Worm (Caenorhabditis elegans) whole organism, young adult: ENCODE results near the gene C49C8.6.

Experiments used
- B0019.2 ChIP-seq: fragments of 200-800 bp; sonication (Bioruptor generic); conservative IDR thresholded peaks from 2 replicates; pipeline ENCODE4 v1.3.6; 2022; ENCODE audit warnings: missing genetic modification reagents, missing genetic modification characterization, missing compliant biosample characterization
- C17E4.6 ChIP-seq: fragments of 200-800 bp; sonication (Bioruptor generic); IDR thresholded peaks from 2 replicates; pipeline ENCODE4 v1.3.6; 2022; ENCODE audit warnings: missing genetic modification reagents, missing genetic modification characterization, missing compliant biosample characterization
- F52B5.7 ChIP-seq: sonication (generic microtip); optimal IDR thresholded peaks from 2 replicates; lab custom pipeline; 2016; ENCODE audit warnings: mild to moderate bottlenecking, missing genetic modification characterization, missing compliant biosample characterization
- T26A5.8 ChIP-seq: sonication (generic microtip); optimal IDR thresholded peaks from 2 replicates; lab custom pipeline; 2016; ENCODE audit warnings: missing genetic modification characterization, missing compliant biosample characterization
- Y56A3A.18 ChIP-seq: fragments of 200-800 bp; sonication (Bioruptor generic); IDR thresholded peaks from 2 replicates; pipeline ENCODE4 v1.3.6; 2022; ENCODE audit warnings: missing genetic modification reagents, missing genetic modification characterization, missing compliant biosample characterization
- Y67H2A.10 ChIP-seq: fragments of 200-800 bp; sonication (Bioruptor generic); conservative IDR thresholded peaks from 2 replicates; pipeline ENCODE4 v1.3.6; 2022; ENCODE audit warnings: missing genetic modification reagents, missing genetic modification characterization, missing compliant biosample characterization
- Y79H2A.3 ChIP-seq: fragments of 200-800 bp; sonication (Bioruptor generic); conservative IDR thresholded peaks from 2 replicates; pipeline ENCODE4 v1.3.6; 2022; ENCODE audit warnings: missing genetic modification reagents, missing genetic modification characterization, missing compliant biosample characterization
- Y95B8A.8 ChIP-seq: fragments of 200-800 bp; sonication (Bioruptor generic); IDR thresholded peaks from 2 replicates; pipeline ENCODE4 v1.3.6; 2022; ENCODE audit warnings: missing genetic modification reagents, missing genetic modification characterization, missing compliant biosample characterization
- ama-1 ChIP-seq, 3 experiments: fragments of 150-350 bp in 1 of 3; sonication (generic microtip) in 2 of 3; optimal IDR thresholded peaks; 2 replicates each; lab custom pipeline; 2014 to 2018; ENCODE audit warnings: missing biosample characterization in 2 of 3, missing genetic modification characterization in 2 of 3, missing genetic modification reagents in 2 of 3
- attf-3 ChIP-seq: fragments of 200-800 bp; sonication (Bioruptor generic); conservative IDR thresholded peaks from 2 replicates; pipeline ENCODE4 v1.3.6; 2022; ENCODE audit warnings: missing genetic modification reagents, missing genetic modification characterization, missing compliant biosample characterization
- attf-5 ChIP-seq: fragments of 200-800 bp; sonication (Bioruptor generic); optimal IDR thresholded peaks from 2 replicates; lab custom pipeline; 2018; ENCODE audit warnings: mild to moderate bottlenecking, missing genetic modification characterization, missing compliant biosample characterization
- cebp-1 ChIP-seq, 2 experiments: fragments of 200-800 bp in 1 of 2; sonication (Bioruptor generic) in 1 of 2; sonication (generic microtip) in 1 of 2; IDR thresholded peaks in 1 of 2; optimal IDR thresholded peaks in 1 of 2; 2 replicates each; pipeline versions ENCODE4 v1.3.6 to Lab custom; 2017 to 2022; ENCODE audit warnings: missing compliant biosample characterization in 2 of 2, missing genetic modification characterization in 2 of 2, mild to moderate bottlenecking in 1 of 2, missing genetic modification reagents in 1 of 2, moderate library complexity in 1 of 2
- cebp-2 ChIP-seq: fragments of 200-800 bp; sonication (Bioruptor generic); IDR thresholded peaks from 2 replicates; pipeline ENCODE4 v1.3.6; 2022; ENCODE audit warnings: missing genetic modification characterization, missing compliant biosample characterization
- ceh-40 ChIP-seq: fragments of 200-800 bp; sonication (Bioruptor generic); IDR thresholded peaks from 2 replicates; pipeline ENCODE4 v1.3.6; 2022; ENCODE audit warnings: missing genetic modification characterization, missing compliant biosample characterization
- die-1 ChIP-seq: sonication (generic microtip); optimal IDR thresholded peaks from 2 replicates; lab custom pipeline; 2016; ENCODE audit warnings: missing genotype, mild to moderate bottlenecking, missing genetic modification characterization, missing compliant biosample characterization
- dox-1 ChIP-seq: fragments of 200-800 bp; sonication (Bioruptor generic); IDR thresholded peaks from 2 replicates; pipeline ENCODE4 v1.3.6; 2022; ENCODE audit warnings: missing genetic modification reagents, missing genetic modification characterization, missing compliant biosample characterization
- efl-1 ChIP-seq: fragments of 150-350 bp; optimal IDR thresholded peaks from 2 replicates; lab custom pipeline; 2014; ENCODE audit warnings: missing biosample characterization, missing genetic modification reagents, missing genetic modification characterization
- egrh-3 ChIP-seq: fragments of 200-800 bp; sonication (Bioruptor generic); IDR thresholded peaks from 2 replicates; pipeline ENCODE4 v1.3.6; 2022; ENCODE audit warnings: missing genetic modification reagents, missing genetic modification characterization, missing compliant biosample characterization
- ekl-4 ChIP-seq: fragments of 200-800 bp; sonication (Bioruptor generic); IDR thresholded peaks from 2 replicates; pipeline ENCODE4 v1.3.6; 2022; ENCODE audit warnings: missing genetic modification reagents, missing genetic modification characterization, missing compliant biosample characterization
- fkh-3 ChIP-seq: sonication (generic microtip); optimal IDR thresholded peaks from 2 replicates; lab custom pipeline; 2016; ENCODE audit warnings: mild to moderate bottlenecking, missing genetic modification characterization, missing compliant biosample characterization
- hsf-1 ChIP-seq: fragments of 200-800 bp; sonication (Bioruptor generic); IDR thresholded peaks from 2 replicates; pipeline ENCODE4 v1.3.6; 2022; ENCODE audit warnings: missing genetic modification reagents, missing genetic modification characterization, missing compliant biosample characterization
- lag-1 ChIP-seq: fragments of 200-800 bp; sonication (Bioruptor generic); IDR thresholded peaks from 2 replicates; pipeline ENCODE4 v1.3.6; 2022; ENCODE audit warnings: missing genetic modification reagents, missing genetic modification characterization, missing compliant biosample characterization
- let-526 ChIP-seq: fragments of 200-800 bp; sonication (Bioruptor generic); IDR thresholded peaks from 2 replicates; pipeline ENCODE4 v1.3.6; 2022; ENCODE audit warnings: missing genetic modification reagents, missing genetic modification characterization, missing compliant biosample characterization
- lin-26 ChIP-seq: fragments of 200-800 bp; sonication (Bioruptor generic); IDR thresholded peaks from 2 replicates; pipeline ENCODE4 v1.3.6; 2022; ENCODE audit warnings: missing genetic modification reagents, missing genetic modification characterization, missing compliant biosample characterization
- lin-35 ChIP-seq, 3 experiments: fragments of 150-350 bp in 2 of 3; sonication (generic microtip) in 1 of 3; optimal IDR thresholded peaks; 2 replicates each; lab custom pipeline; 2014 to 2018; ENCODE audit warnings: missing biosample characterization in 3 of 3, missing genetic modification characterization in 3 of 3, missing genetic modification reagents in 3 of 3
- lir-1 ChIP-seq: fragments of 200-800 bp; sonication (Bioruptor generic); conservative IDR thresholded peaks from 2 replicates; pipeline ENCODE4 v1.3.6; 2022; ENCODE audit warnings: missing genetic modification reagents, missing genetic modification characterization, missing compliant biosample characterization
- mes-4 ChIP-seq: sonication (generic microtip); optimal IDR thresholded peaks from 2 replicates; lab custom pipeline; 2016; ENCODE audit warnings: missing genotype, missing genetic modification characterization, missing compliant biosample characterization
- nhr-90 ChIP-seq: sonication (generic microtip); optimal IDR thresholded peaks from 2 replicates; lab custom pipeline; 2016; ENCODE audit warnings: missing genotype, mild to moderate bottlenecking, missing genetic modification characterization, missing compliant biosample characterization
- pbrm-1 ChIP-seq: fragments of 200-800 bp; sonication (Bioruptor generic); IDR thresholded peaks from 2 replicates; pipeline ENCODE4 v1.3.6; 2022; ENCODE audit warnings: missing genetic modification reagents, missing genetic modification characterization, missing compliant biosample characterization
- rcor-1 ChIP-seq: fragments of 200-800 bp; sonication (Bioruptor generic); IDR thresholded peaks from 2 replicates; pipeline ENCODE4 v1.3.6; 2022; ENCODE audit warnings: missing genetic modification reagents, missing genetic modification characterization, missing compliant biosample characterization
- rec-8 ChIP-seq, 2 experiments: sonication (generic microtip); optimal IDR thresholded peaks; 2 replicates each; lab custom pipeline; 2016; ENCODE audit warnings: mild to moderate bottlenecking in 2 of 2, missing genetic modification characterization in 2 of 2, missing genetic modification reagents in 2 of 2, missing genotype in 2 of 2, missing biosample characterization in 1 of 2, missing compliant biosample characterization in 1 of 2, moderate library complexity in 1 of 2
- sdz-38 ChIP-seq: sonication (generic microtip); optimal IDR thresholded peaks from 2 replicates; lab custom pipeline; 2016; ENCODE audit warnings: missing genotype, missing genetic modification characterization, missing compliant biosample characterization
- sea-2 ChIP-seq: fragments of 200-800 bp; sonication (Bioruptor generic); IDR thresholded peaks from 2 replicates; pipeline ENCODE4 v1.3.6; 2022; ENCODE audit warnings: missing genetic modification characterization, missing compliant biosample characterization
- snpc-3.4 ChIP-seq: sonication (generic microtip); optimal IDR thresholded peaks from 2 replicates; lab custom pipeline; 2017; ENCODE audit warnings: missing genetic modification characterization, mild to moderate bottlenecking, missing compliant biosample characterization, antibody characterized with exemption, moderate library complexity, missing genotype, missing genetic modification reagents
- snpc-4 ChIP-seq, 5 experiments: fragments of 150-350 bp in 1 of 5; sonication (generic microtip) in 4 of 5; optimal IDR thresholded peaks; 2 replicates each; lab custom pipeline; 2014 to 2018; ENCODE audit warnings: missing genetic modification characterization in 5 of 5, missing biosample characterization in 3 of 5, antibody characterized with exemption in 2 of 5, mild to moderate bottlenecking in 2 of 5, missing compliant biosample characterization in 2 of 5, missing genotype in 2 of 5, moderate library complexity in 2 of 5, missing genetic modification reagents in 1 of 5
- tlf-1 ChIP-seq: fragments of 200-800 bp; sonication (Bioruptor generic); optimal IDR thresholded peaks from 2 replicates; lab custom pipeline; 2018; ENCODE audit warnings: mild to moderate bottlenecking, missing genetic modification characterization, missing compliant biosample characterization
- unc-62 ChIP-seq: fragments of 150-350 bp; optimal IDR thresholded peaks from 2 replicates; lab custom pipeline; 2014; ENCODE audit warnings: missing biosample characterization, missing genetic modification reagents, missing genetic modification characterization
- zim-3 ChIP-seq: sonication (generic microtip); optimal IDR thresholded peaks from 2 replicates; lab custom pipeline; 2017; ENCODE audit warnings: mild to moderate bottlenecking, missing genetic modification characterization, moderate library complexity, missing compliant biosample characterization
- ztf-22 ChIP-seq: fragments of 200-800 bp; sonication (Bioruptor generic); optimal IDR thresholded peaks from 2 replicates; lab custom pipeline; 2018; ENCODE audit warnings: mild to moderate bottlenecking, missing genetic modification characterization, moderate library complexity, missing compliant biosample characterization
- ztf-25 ChIP-seq: fragments of 200-800 bp; sonication (Bioruptor generic); IDR thresholded peaks from 2 replicates; pipeline ENCODE4 v1.3.6; 2022; ENCODE audit warnings: missing genetic modification reagents, missing genetic modification characterization, missing compliant biosample characterization
- ztf-28 ChIP-seq: fragments of 200-800 bp; sonication (Bioruptor generic); IDR thresholded peaks from 2 replicates; pipeline ENCODE4 v1.3.6; 2022; ENCODE audit warnings: missing genetic modification reagents, missing genetic modification characterization, missing compliant biosample characterization

Gene C49C8.6

ce11 chrIV:8627328-8627727 is 30.7 kb downstream of the C49C8.6 start, which contains the start of gene F42A9.11 (continued):
- TF ChIP-seq lag-1 (GFP tag; lab: Robert Waterston, UW) (no peak), lin-35 (GFP tag; optimal IDR thresholded peaks at IDR 0.05; lab: Kevin White, UChicago) (no peak), ztf-28 (GFP tag; lab: Robert Waterston, UW) (no peak), dox-1 (GFP tag; lab: Robert Waterston, UW) (peak; percentile 29; the same call in 1 of the 2 replicates), attf-3 (GFP tag; lab: Robert Waterston, UW) (no peak), lir-1 (GFP tag; lab: Robert Waterston, UW) (no peak), T26A5.8 (tag; lab: Kevin White, UChicago) (no peak), Y79H2A.3 (no peak), ztf-22 (GFP tag; lab: Kevin White, UChicago) (no peak), unc-62 (GFP tag; lab: Kevin White, UChicago) (no peak), egrh-3 (GFP tag; lab: Robert Waterston, UW) (no peak), zim-3 (peak; percentile 12), cebp-2 (GFP tag; lab: Robert Waterston, UW) (no peak), die-1 (tag; lab: Kevin White, UChicago) (peak; percentile 14), F52B5.7 (tag; lab: Kevin White, UChicago) (no peak), rec-8 (tag; optimal IDR thresholded peaks at IDR 0.05; lab: Kevin White, UChicago) (no peak), sea-2 (GFP tag; lab: Robert Waterston, UW) (no peak), snpc-4 (GFP tag; optimal IDR thresholded peaks at IDR 0.05; lab: Kevin White, UChicago) (no peak), snpc-4 (tag; optimal IDR thresholded peaks at IDR 0.05; lab: Kevin White, UChicago) (peak in 3 of 4 experiments; percentile 9 to 29 (median 11)), C17E4.6 (GFP tag; lab: Robert Waterston, UW) (no peak), hsf-1 (no peak), Y56A3A.18 (no peak), efl-1 (GFP tag; lab: Kevin White, UChicago) (no peak), lin-26 (peak; percentile 62; the same call in 1 of the 2 replicates), sdz-38 (no peak), attf-5 (peak; percentile 47), ceh-40 (no peak), ama-1 (optimal IDR thresholded peaks at IDR 0.05; lab: Kevin White, UChicago) (no peak), ama-1 (GFP tag; optimal IDR thresholded peaks at IDR 0.05; lab: Kevin White, UChicago) (no peak)

- TF ChIP-seq let-526 (GFP tag; lab: Robert Waterston, UW) (0 out of 2 replicates have a peak, but pooled peaks have one; percentile 7), snpc-3.4 (tag; lab: Kevin White, UChicago) (no peak), pbrm-1 (GFP tag; lab: Robert Waterston, UW) (0 out of 2 replicates have a peak, but pooled peaks have one; percentile 52), rcor-1 (no peak), mes-4 (tag; lab: Kevin White, UChicago) (no peak), Y67H2A.10 (GFP tag; lab: Robert Waterston, UW) (no peak), unc-62 (GFP tag; lab: Kevin White, UChicago) (no peak), fkh-3 (tag; lab: Kevin White, UChicago) (no peak), tlf-1 (GFP tag; lab: Kevin White, UChicago) (no peak), attf-5 (no peak), Y95B8A.8 (GFP tag; lab: Robert Waterston, UW) (no peak), efl-1 (GFP tag; lab: Kevin White, UChicago) (no peak), nhr-90 (tag; lab: Kevin White, UChicago) (no peak), B0019.2 (GFP tag; lab: Robert Waterston, UW) (no peak), cebp-1 (GFP tag; IDR thresholded peaks at IDR 0.05; lab: Robert Waterston, UW) (no peak), cebp-1 (tag; optimal IDR thresholded peaks at IDR 0.05; lab: Kevin White, UChicago) (peak; percentile 18), ekl-4 (GFP tag; lab: Robert Waterston, UW) (0 out of 2 replicates have a peak, but pooled peaks have one; percentile 25), ztf-25 (GFP tag; lab: Robert Waterston, UW) (no peak)
- TF ChIP-seq, all 124 proteins: peak for 4
Measured at ce11 chrIV:8626294-8626693, 31.7 kb downstream of the C49C8.6 start.
